Worm (Caenorhabditis elegans) whole organism, L1 larva: Measurements from ENCODE around the gene F01G10.10.

Experiments
- F16B12.6 ChIP-seq: fragments of 150-350 bp; optimal IDR thresholded peaks from 2 replicates; lab custom pipeline; 2014; ENCODE audit warnings: missing biosample characterization, missing genetic modification characterization
- dpl-1 ChIP-seq, 3 experiments: fragments of 150-350 bp in 2 of 3; sonication (generic microtip) in 1 of 3; optimal IDR thresholded peaks; 2 replicates each; lab custom pipeline; 2014 to 2017; ENCODE audit warnings: missing biosample characterization in 3 of 3, missing genetic modification characterization in 3 of 3, missing genetic modification reagents in 3 of 3
- efl-1 ChIP-seq, 4 experiments: fragments of 150-350 bp; optimal IDR thresholded peaks in 3 of 4; peaks in 1 of 4; 1 replicate in 1 of 4; 2 replicates in 3 of 4; lab custom pipeline; 2014; ENCODE audit warnings: missing biosample characterization in 2 of 4, missing genetic modification characterization in 2 of 4, missing genetic modification reagents in 2 of 4
- fkh-8 ChIP-seq: sonication (generic microtip); optimal IDR thresholded peaks from 2 replicates; lab custom pipeline; 2016; ENCODE audit warnings: mild to moderate bottlenecking, missing genetic modification characterization, missing compliant biosample characterization
- nhr-237 ChIP-seq: fragments of 150-350 bp; optimal IDR thresholded peaks from 2 replicates; lab custom pipeline; 2014; ENCODE audit warnings: missing biosample characterization, missing genetic modification characterization
- nhr-76 ChIP-seq: sonication (generic microtip); optimal IDR thresholded peaks from 2 replicates; lab custom pipeline; 2017; ENCODE audit warnings: missing biosample characterization, missing genetic modification characterization
- nhr-77 ChIP-seq: fragments of 150-350 bp; optimal IDR thresholded peaks from 2 replicates; lab custom pipeline; 2014; ENCODE audit warnings: missing biosample characterization, missing genetic modification characterization
- pqm-1 ChIP-seq: sonication (generic microtip); optimal IDR thresholded peaks from 3 replicates; lab custom pipeline; 2017; ENCODE audit warnings: missing biosample characterization, missing genetic modification characterization
- rnt-1 ChIP-seq: sonication (generic microtip); optimal IDR thresholded peaks from 2 replicates; lab custom pipeline; 2016; ENCODE audit warnings: mild to moderate bottlenecking, missing genetic modification characterization, moderate library complexity, missing compliant biosample characterization
- sptf-1 ChIP-seq: fragments of 150-350 bp; optimal IDR thresholded peaks from 2 replicates; lab custom pipeline; 2014; ENCODE audit warnings: missing biosample characterization, missing genetic modification characterization
- ztf-11 ChIP-seq, 2 experiments: sonication (generic microtip); optimal IDR thresholded peaks; 2 replicates each; lab custom pipeline; 2016 to 2017; ENCODE audit warnings: missing genetic modification characterization in 2 of 2, missing biosample characterization in 1 of 2, missing compliant biosample characterization in 1 of 2

- TF ChIP-seq efl-1 (optimal IDR thresholded peaks at IDR 0.05; lab: Kevin White, UChicago) (no peak), efl-1 (GFP tag; optimal IDR thresholded peaks at IDR 0.05 in 1 of 2; lab: Kevin White, UChicago) (no peak), rnt-1 (tag; lab: Kevin White, UChicago) (no peak), nhr-237 (tag; lab: Kevin White, UChicago) (no peak), nhr-77 (tag; lab: Kevin White, UChicago) (no peak), ztf-11 (tag; optimal IDR thresholded peaks at IDR 0.05; lab: Kevin White, UChicago) (no peak), fkh-8 (tag; lab: Kevin White, UChicago) (no peak), pqm-1 (tag; lab: Kevin White, UChicago) (no peak), nhr-76 (tag; lab: Kevin White, UChicago) (no peak), sptf-1 (tag; lab: Kevin White, UChicago) (no peak), dpl-1 (GFP tag; optimal IDR thresholded peaks at IDR 0.05; lab: Kevin White, UChicago) (no peak), F16B12.6 (tag; lab: Kevin White, UChicago) (no peak)
Observed at ce11 chrIV:10261061-10261460, 15.1 kb downstream of the F01G10.10 start.
